Worm (Caenorhabditis elegans): ENCODE measurements around the gene T24C2.5.

T24C2.5 gene

DNA sequence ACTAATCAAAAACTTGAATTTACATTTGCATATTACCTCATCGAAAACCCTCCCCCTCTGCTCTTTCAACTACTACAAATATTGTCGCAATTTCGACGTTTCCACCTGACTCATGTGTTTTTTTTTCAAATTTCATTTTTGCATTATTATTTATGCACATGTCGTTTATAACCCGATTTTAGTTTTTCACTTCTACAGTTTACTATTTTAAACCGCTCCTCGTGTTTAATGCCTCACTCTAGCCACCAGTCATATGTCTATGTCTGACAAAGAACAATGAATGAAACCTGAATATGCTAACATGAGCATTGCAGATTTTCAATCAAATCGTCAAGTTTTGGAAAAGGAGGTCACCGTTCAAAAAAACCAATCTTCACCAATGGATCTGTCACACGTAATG is at the start of gene T24C2.5:
TSS of gene T24C2.5 (plus strand) at position 301 of the 400 bp plus-strand sequence.
- no peak for TF ChIP-seq nhr-6 (tag; optimal IDR thresholded peaks at IDR 0.05)
- TF ChIP-seq nhr-23 (tag; optimal IDR thresholded peaks at IDR 0.05), result no peak
- TF ChIP-seq aly-2 (tag; optimal IDR thresholded peaks at IDR 0.05), result no peak
- no peak for TF ChIP-seq mbf-1 (tag; optimal IDR thresholded peaks at IDR 0.05)
- no peak for TF ChIP-seq nhr-129 (tag; optimal IDR thresholded peaks at IDR 0.05)
- no peak for TF ChIP-seq nhr-77 (tag; optimal IDR thresholded peaks at IDR 0.05)
- TF ChIP-seq ZK546.5 (tag; optimal IDR thresholded peaks at IDR 0.05), result no peak
- no peak for TF ChIP-seq elt-3 (tag; optimal IDR thresholded peaks at IDR 0.05)
- TF ChIP-seq lin-11 (tag; optimal IDR thresholded peaks at IDR 0.05), result no peak
- no peak for TF ChIP-seq F13H6.1 (tag; optimal IDR thresholded peaks at IDR 0.05)
- TF ChIP-seq unc-62 (GFP tag; optimal IDR thresholded peaks at IDR 0.05), result no peak
- no peak for TF ChIP-seq ztf-4 (tag; optimal IDR thresholded peaks at IDR 0.05)
- TF ChIP-seq lin-39 (tag; optimal IDR thresholded peaks at IDR 0.05), result no peak
- TF ChIP-seq skn-1 (tag; optimal IDR thresholded peaks at IDR 0.05), result no peak
- no peak for TF ChIP-seq unc-55 (GFP tag; optimal IDR thresholded peaks at IDR 0.05)
- TF ChIP-seq sma-9 (GFP tag; optimal IDR thresholded peaks at IDR 0.05), result no peak
- TF ChIP-seq sma-9 (tag; optimal IDR thresholded peaks at IDR 0.05), result no peak
- no peak for TF ChIP-seq C34F6.9 (tag; optimal IDR thresholded peaks at IDR 0.05)
- TF ChIP-seq ceh-16 (tag; optimal IDR thresholded peaks at IDR 0.05), result no peak

DNA sequence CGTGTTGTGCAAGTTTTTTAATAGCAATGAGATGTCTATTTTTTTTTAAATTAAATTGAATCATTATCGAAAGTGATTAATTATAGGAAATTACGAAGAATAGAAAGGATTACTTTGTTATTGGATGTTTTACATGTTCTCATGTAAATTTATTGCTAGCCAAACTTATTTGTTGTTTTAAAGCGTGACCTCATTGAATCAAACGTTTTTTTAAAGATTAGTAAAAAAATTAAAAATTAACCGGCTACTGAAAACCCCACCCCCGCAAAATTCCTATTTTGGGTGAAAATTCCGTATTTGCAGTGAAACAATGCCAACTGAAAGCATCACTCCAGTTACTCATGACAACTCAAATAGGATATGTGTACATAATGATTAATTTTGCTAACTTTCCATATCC is 49.4 kb upstream of the T24C2.5 start, which contains the start of gene M163.8:
TSS of gene M163.8 (plus strand) at position 301 of the 400 bp plus-strand sequence.
- no peak for TF ChIP-seq elt-1 (tag; optimal IDR thresholded peaks at IDR 0.05)
- no peak for TF ChIP-seq ceh-16 (tag; optimal IDR thresholded peaks at IDR 0.05)
- no peak for TF ChIP-seq unc-55 (GFP tag; optimal IDR thresholded peaks at IDR 0.05)
- no peak for TF ChIP-seq gmeb-1 (tag; optimal IDR thresholded peaks at IDR 0.05)
- TF ChIP-seq nhr-77 (tag; optimal IDR thresholded peaks at IDR 0.05), result no peak

DNA sequence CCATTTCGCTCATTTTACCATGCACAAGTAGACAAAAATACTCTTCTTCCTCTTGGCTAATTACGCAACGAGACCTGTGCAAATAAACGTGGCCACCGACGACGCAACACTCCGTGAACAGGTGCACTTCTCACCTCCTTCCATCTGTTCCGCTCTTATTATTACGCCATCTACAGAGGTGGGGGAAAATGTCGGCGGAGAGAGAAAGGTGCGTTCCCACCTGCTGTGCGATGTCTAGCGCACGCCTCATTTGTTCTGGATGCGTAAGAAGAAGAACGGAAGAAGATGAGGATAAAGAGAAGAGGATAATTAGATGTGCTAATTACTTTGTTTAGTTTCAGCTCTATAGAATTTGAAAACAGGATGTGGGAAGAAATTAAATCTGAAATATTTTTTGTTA is 47.7 kb upstream of the T24C2.5 start:
- TF ChIP-seq mab-5 (tag; optimal IDR thresholded peaks at IDR 0.05) (no peak), peb-1 (tag; optimal IDR thresholded peaks at IDR 0.05) (no peak), sma-9 (GFP tag; optimal IDR thresholded peaks at IDR 0.05) (no peak), sma-9 (tag; optimal IDR thresholded peaks at IDR 0.05) (no peak), aly-2 (tag; optimal IDR thresholded peaks at IDR 0.05) (no peak), unc-55 (GFP tag; optimal IDR thresholded peaks at IDR 0.05) (no peak), crh-2 (tag; optimal IDR thresholded peaks at IDR 0.05) (no peak), lin-39 (tag; optimal IDR thresholded peaks at IDR 0.05) (no peak), egl-27 (tag; optimal IDR thresholded peaks at IDR 0.05) (no peak), ama-1 (optimal IDR thresholded peaks at IDR 0.05) (no peak), ceh-16 (tag; optimal IDR thresholded peaks at IDR 0.05) (no peak), ztf-1 (GFP tag; conservative IDR thresholded peaks at IDR 0.05) (no peak), nhr-21 (tag; optimal IDR thresholded peaks at IDR 0.05) (no peak), blmp-1 (tag; optimal IDR thresholded peaks at IDR 0.05; ENCODE audit: insufficient read depth) (no peak), ZK546.5 (tag; optimal IDR thresholded peaks at IDR 0.05) (no peak), snpc-4 (tag; optimal IDR thresholded peaks at IDR 0.05) (no peak), F13H6.1 (tag; optimal IDR thresholded peaks at IDR 0.05) (no peak)

DNA sequence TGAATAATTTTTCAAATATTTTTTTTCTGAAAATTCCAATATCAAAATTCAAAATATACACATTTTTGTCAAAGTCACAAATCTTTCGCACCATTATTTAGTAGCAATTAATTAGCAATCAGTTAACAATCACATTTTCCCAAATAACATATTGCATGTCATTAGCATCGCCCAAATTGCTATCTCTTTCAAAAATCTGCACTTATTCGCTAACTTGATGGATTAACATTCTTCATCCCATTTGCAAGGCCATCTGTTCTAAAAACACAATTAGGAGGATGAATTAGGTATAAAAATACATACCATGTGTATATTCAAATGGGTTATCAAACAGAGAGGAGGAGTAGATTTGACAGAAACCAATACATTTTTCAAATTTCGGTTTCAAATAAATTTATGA is 46.9 kb upstream of the T24C2.5 start:
- TF ChIP-seq skn-1 (tag; optimal IDR thresholded peaks at IDR 0.05) (no peak), unc-39 (tag; optimal IDR thresholded peaks at IDR 0.05) (no peak), ztf-11 (tag; optimal IDR thresholded peaks at IDR 0.05) (no peak), F13H6.1 (tag; optimal IDR thresholded peaks at IDR 0.05) (no peak), sem-4 (tag; optimal IDR thresholded peaks at IDR 0.05) (no peak), nhr-12 (tag; optimal IDR thresholded peaks at IDR 0.05) (no peak), nhr-237 (tag; optimal IDR thresholded peaks at IDR 0.05) (no peak), Y55F3AM.14 (GFP tag; optimal IDR thresholded peaks at IDR 0.05) (no peak), nhr-6 (tag; optimal IDR thresholded peaks at IDR 0.05) (no peak), ztf-1 (GFP tag; conservative IDR thresholded peaks at IDR 0.05) (no peak), nhr-11 (tag; optimal IDR thresholded peaks at IDR 0.05) (no peak), aly-2 (tag; optimal IDR thresholded peaks at IDR 0.05) (no peak), ceh-16 (tag; optimal IDR thresholded peaks at IDR 0.05) (peak; percentile 98), nhr-25 (tag; optimal IDR thresholded peaks at IDR 0.05) (peak; percentile 51), elt-1 (tag; optimal IDR thresholded peaks at IDR 0.05) (no peak), mbf-1 (tag; optimal IDR thresholded peaks at IDR 0.05) (no peak), sma-9 (GFP tag; optimal IDR thresholded peaks at IDR 0.05) (peak; percentile 23), sma-9 (tag; optimal IDR thresholded peaks at IDR 0.05) (no peak), C34F6.9 (tag; optimal IDR thresholded peaks at IDR 0.05) (no peak), nhr-10 (tag; optimal IDR thresholded peaks at IDR 0.05) (no peak), R02D3.7 (tag; optimal IDR thresholded peaks at IDR 0.05) (no peak), dmd-4 (tag; optimal IDR thresholded peaks at IDR 0.05) (no peak), ztf-4 (tag; optimal IDR thresholded peaks at IDR 0.05) (no peak), unc-62 (GFP tag; optimal IDR thresholded peaks at IDR 0.05) (no peak), nhr-77 (tag; optimal IDR thresholded peaks at IDR 0.05) (no peak), lin-39 (tag; optimal IDR thresholded peaks at IDR 0.05) (peak; percentile 87), mdl-1 (tag; optimal IDR thresholded peaks at IDR 0.05) (no peak), lsy-2 (tag; optimal IDR thresholded peaks at IDR 0.05) (no peak), lin-11 (tag; optimal IDR thresholded peaks at IDR 0.05) (no peak), fos-1 (tag; optimal IDR thresholded peaks at IDR 0.05) (no peak), mab-5 (tag; optimal IDR thresholded peaks at IDR 0.05) (peak; percentile 72), crh-2 (tag; optimal IDR thresholded peaks at IDR 0.05) (no peak)

Data from whole organism, L2 larva.